Worm (Caenorhabditis elegans) whole organism, early embryonic: Measurements from ENCODE around the gene K01A11.3.

ENCODE experiments used
- B0310.2 ChIP-seq: sonication (generic microtip); optimal IDR thresholded peaks from 2 replicates; lab custom pipeline; 2016; ENCODE audit warnings: mild to moderate bottlenecking, missing genetic modification characterization, missing compliant biosample characterization
- aly-1 ChIP-seq: sonication (generic microtip); optimal IDR thresholded peaks from 2 replicates; lab custom pipeline; 2016; ENCODE audit warnings: missing genetic modification characterization, missing compliant biosample characterization
- ama-1 ChIP-seq: fragments of 150-350 bp; optimal IDR thresholded peaks from 2 replicates; lab custom pipeline; 2014
- ceh-36 ChIP-seq: sonication (generic microtip); optimal IDR thresholded peaks from 2 replicates; lab custom pipeline; 2016; ENCODE audit warnings: missing genetic modification characterization, inconsistent platforms, missing compliant biosample characterization
- ets-7 ChIP-seq: sonication (generic microtip); optimal IDR thresholded peaks from 2 replicates; lab custom pipeline; 2016; ENCODE audit warnings: missing genotype, missing genetic modification characterization, missing compliant biosample characterization
- flt-1 ChIP-seq: fragments of 200-800 bp; sonication (Bioruptor generic); IDR thresholded peaks from 2 replicates; pipeline ENCODE4 v1.3.6; 2022; ENCODE audit warnings: missing genetic modification characterization, missing compliant biosample characterization
- hmbx-1 ChIP-seq: sonication (generic microtip); optimal IDR thresholded peaks from 2 replicates; lab custom pipeline; 2016; ENCODE audit warnings: mild to moderate bottlenecking, missing genetic modification characterization, missing compliant biosample characterization
- hmg-4 ChIP-seq: fragments of 200-800 bp; sonication (Bioruptor generic); optimal IDR thresholded peaks from 2 replicates; lab custom pipeline; 2018; ENCODE audit warnings: mild to moderate bottlenecking, missing genetic modification characterization, missing compliant biosample characterization
- hnd-1 ChIP-seq: sonication (generic microtip); optimal IDR thresholded peaks from 2 replicates; lab custom pipeline; 2016; ENCODE audit warnings: missing genetic modification characterization, missing compliant biosample characterization
- scrt-1 ChIP-seq: fragments of 200-800 bp; sonication (Bioruptor generic); IDR thresholded peaks from 2 replicates; pipeline ENCODE4 v1.3.6; 2022; ENCODE audit warnings: missing genetic modification characterization, missing compliant biosample characterization
- tbx-11 ChIP-seq: fragments of 200-800 bp; sonication (Bioruptor generic); IDR thresholded peaks from 2 replicates; pipeline ENCODE4 v1.3.6; 2022; ENCODE audit warnings: missing genetic modification characterization, missing compliant biosample characterization
- tbx-37 ChIP-seq: fragments of 200-800 bp; sonication (Bioruptor generic); conservative IDR thresholded peaks from 2 replicates; pipeline ENCODE4 v1.3.6; 2022; ENCODE audit warnings: missing genetic modification reagents, missing genetic modification characterization, missing compliant biosample characterization
- tra-4 ChIP-seq: sonication (generic microtip); optimal IDR thresholded peaks from 2 replicates; lab custom pipeline; 2017; ENCODE audit warnings: missing genetic modification characterization, missing compliant biosample characterization

DNA sequence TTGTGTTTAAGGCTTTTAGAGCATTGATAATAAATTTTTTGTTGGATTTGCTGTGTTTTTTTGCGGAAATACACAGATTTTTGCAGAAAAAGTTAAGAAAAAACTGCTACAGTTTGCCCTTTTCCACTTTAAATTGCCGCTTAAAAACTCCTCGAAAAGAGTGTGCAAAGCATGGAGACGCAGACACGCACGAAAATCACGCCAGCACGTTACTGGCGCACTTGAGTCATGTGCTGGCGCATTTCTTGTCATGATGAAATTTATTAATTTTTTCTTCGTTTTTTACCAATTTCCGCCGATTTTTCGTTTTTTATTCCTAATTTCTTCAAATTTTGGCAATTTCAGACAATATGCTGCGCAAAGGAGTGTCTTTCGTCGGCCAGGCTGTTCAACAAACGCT lies 7.6 kb upstream of the K01A11.3 start, which contains the start of gene C34C12.8:
- TF ChIP-seq ets-7 (no peak), ama-1 (lab: Kevin White, UChicago) (no peak), scrt-1 (GFP tag; lab: Robert Waterston, UW) (no peak), tbx-37 (GFP tag; lab: Robert Waterston, UW) (0 out of 2 replicates have a peak, but pooled peaks have one; percentile 30), ceh-36 (no peak), hmg-4 (GFP tag; lab: Kevin White, UChicago) (peak; percentile 56), hnd-1 (tag; lab: Kevin White, UChicago) (no peak), flt-1 (peak; percentile 46; the same call in 1 of the 2 replicates), aly-1 (no peak), hmbx-1 (tag; lab: Kevin White, UChicago) (no peak), B0310.2 (tag; lab: Kevin White, UChicago) (no peak), tbx-11 (GFP tag; lab: Robert Waterston, UW) (no peak), tra-4 (tag; lab: Kevin White, UChicago) (no peak)
